Fruit fly (Drosophila melanogaster) S2 (cell line): ENCODE results near the gene hook.

ENCODE experiments used
- CG8478 ChIP-seq: fragments of >200 bp; optimal IDR thresholded peaks from 2 replicates; lab custom pipeline; 2018
- CTCF ChIP-seq, 2 experiments: fragments of >200 bp; optimal IDR thresholded peaks; 2 replicates each; lab custom pipeline; 2018

dm6 chr2L:19045111-19045560 lies 11.8 kb upstream of the hook start, which contains the start of the genes Ttc19 and Acn:
- peak in 1 of 2 experiments; percentile 16 for TF ChIP-seq CTCF (optimal IDR thresholded peaks at IDR 0.05; lab: Kevin White, UChicago)
- no peak for TF ChIP-seq CG8478 (lab: Kevin White, UChicago)
